Fruit fly (Drosophila melanogaster) whole organism, embryonic: ENCODE measurements around the gene Pp1-13C.
A peak's percentile ranks its signal among the peaks of the same experiment; 100 is the strongest.

Experiments
- Asciz ChIP-seq: fragments of 200-800 bp; sonication (Bioruptor generic); optimal IDR thresholded peaks from 2 replicates; lab custom pipeline; 2017; ENCODE audit warnings: missing biosample characterization, mild to moderate bottlenecking, missing genetic modification characterization, missing genetic modification reagents
- Bgb ChIP-seq: fragments of 200-800 bp; sonication (Bioruptor generic); IDR thresholded peaks from 2 replicates; pipeline ENCODE4 v1.3.6; 2022; ENCODE audit warnings: missing biosample characterization, missing genetic modification characterization; ENCODE audit not compliant: partially characterized antibody
- Blimp-1 ChIP-seq: fragments of 200-800 bp; sonication (Bioruptor generic); optimal IDR thresholded peaks from 3 replicates; lab custom pipeline; 2018; ENCODE audit warnings: missing biosample characterization, missing genetic modification characterization, mild to moderate bottlenecking, moderate library complexity, missing genetic modification reagents
- CG10543 ChIP-seq: fragments of 200-800 bp; sonication (Bioruptor generic); optimal IDR thresholded peaks from 3 replicates; lab custom pipeline; 2017; ENCODE audit warnings: missing biosample characterization, mild to moderate bottlenecking, missing genetic modification characterization, moderate library complexity
- CG11085 ChIP-seq: fragments of 200-800 bp; sonication (Bioruptor generic); IDR thresholded peaks from 2 replicates; pipeline ENCODE4 v1.3.6; 2022; ENCODE audit warnings: missing biosample characterization, missing genetic modification characterization
- CG11696 ChIP-seq: fragments of 200-800 bp; sonication (Bioruptor generic); IDR thresholded peaks from 2 replicates; pipeline ENCODE4 v1.3.6; 2022; ENCODE audit warnings: missing biosample characterization, missing genetic modification characterization
- CG12299 ChIP-seq: fragments of 200-800 bp; sonication (Bioruptor generic); optimal IDR thresholded peaks from 2 replicates; lab custom pipeline; 2018; ENCODE audit warnings: missing biosample characterization, mild to moderate bottlenecking, missing genetic modification characterization
- CG12659 ChIP-seq: fragments of 200-800 bp; sonication (Bioruptor generic); optimal IDR thresholded peaks from 3 replicates; lab custom pipeline; 2017; ENCODE audit warnings: mild to moderate bottlenecking, missing biosample characterization, missing genetic modification reagents, missing genetic modification characterization
- CG14710 ChIP-seq: fragments of 200-800 bp; sonication (Bioruptor generic); optimal IDR thresholded peaks from 3 replicates; lab custom pipeline; 2019; ENCODE audit warnings: missing biosample characterization, mild to moderate bottlenecking, missing genetic modification characterization, moderate library complexity
- CG14860 ChIP-seq: fragments of 200-800 bp; sonication (Bioruptor generic); IDR thresholded peaks from 3 replicates; pipeline ENCODE4 v1.3.6; 2022; ENCODE audit warnings: missing biosample characterization, missing genetic modification characterization; ENCODE audit not compliant: partially characterized antibody
- CG17186 ChIP-seq: fragments of 200-800 bp; sonication (Bioruptor generic); optimal IDR thresholded peaks from 3 replicates; lab custom pipeline; 2017; ENCODE audit warnings: missing biosample characterization, missing genetic modification reagents, missing genetic modification characterization
- CG17361 ChIP-seq: fragments of 200-800 bp; sonication (Bioruptor generic); IDR thresholded peaks from 3 replicates; pipeline ENCODE4 v1.3.6; 2022; ENCODE audit warnings: missing biosample characterization, missing genetic modification characterization
- CG17385 ChIP-seq: fragments of 200-800 bp; sonication (Bioruptor generic); optimal IDR thresholded peaks from 3 replicates; lab custom pipeline; 2018; ENCODE audit warnings: missing biosample characterization, mild to moderate bottlenecking, missing genetic modification characterization
- CG17912 ChIP-seq: fragments of 200-800 bp; sonication (Bioruptor generic); optimal IDR thresholded peaks from 2 replicates; lab custom pipeline; 2018; ENCODE audit warnings: missing biosample characterization, mild to moderate bottlenecking, missing genetic modification characterization
- CG31224 ChIP-seq: fragments of 200-800 bp; sonication (Bioruptor generic); IDR thresholded peaks from 2 replicates; pipeline ENCODE4 v1.3.6; 2022; ENCODE audit warnings: missing biosample characterization, missing genetic modification characterization
- CG34376 ChIP-seq: fragments of 200-800 bp; sonication (Bioruptor generic); optimal IDR thresholded peaks from 2 replicates; lab custom pipeline; 2018; ENCODE audit warnings: missing biosample characterization, mild to moderate bottlenecking, missing genetic modification characterization
- CG9932 ChIP-seq: fragments of 200-800 bp; sonication (Bioruptor generic); IDR thresholded peaks from 2 replicates; pipeline ENCODE4 v1.3.6; 2022; ENCODE audit warnings: missing biosample characterization, missing genetic modification characterization
- Camta ChIP-seq: fragments of 200-800 bp; sonication (Bioruptor generic); optimal IDR thresholded peaks from 2 replicates; lab custom pipeline; 2016; ENCODE audit warnings: missing biosample characterization, missing genetic modification characterization
- CoRest ChIP-seq: fragments of 200-800 bp; sonication (Bioruptor generic); optimal IDR thresholded peaks from 3 replicates; lab custom pipeline; 2018; ENCODE audit warnings: missing biosample characterization, mild to moderate bottlenecking, missing genetic modification characterization, moderate library complexity
- Dad ChIP-seq: fragments of 200-800 bp; sonication (Bioruptor generic); optimal IDR thresholded peaks from 3 replicates; lab custom pipeline; 2016; ENCODE audit warnings: missing biosample characterization, missing genetic modification characterization
- Dbx ChIP-seq: fragments of 200-800 bp; sonication (Bioruptor generic); IDR thresholded peaks from 3 replicates; pipeline ENCODE4 v1.3.6; 2022; ENCODE audit warnings: missing biosample characterization, missing genetic modification characterization
- Dip2 ChIP-seq: fragments of 200-800 bp; sonication (Bioruptor generic); IDR thresholded peaks from 2 replicates; pipeline ENCODE4 v1.3.6; 2022; ENCODE audit warnings: missing biosample characterization, missing genetic modification characterization
- Drgx ChIP-seq: fragments of 200-800 bp; sonication (Bioruptor generic); IDR thresholded peaks from 2 replicates; pipeline ENCODE4 v1.3.6; 2022; ENCODE audit warnings: missing biosample characterization, missing genetic modification characterization
- Elba2 ChIP-seq: fragments of 200-800 bp; sonication (Bioruptor generic); optimal IDR thresholded peaks from 3 replicates; lab custom pipeline; 2016; ENCODE audit warnings: missing biosample characterization, missing genetic modification characterization
- Ets97D ChIP-seq: fragments of 200-800 bp; sonication (Bioruptor generic); optimal IDR thresholded peaks from 3 replicates; lab custom pipeline; 2016; ENCODE audit warnings: missing biosample characterization, missing genetic modification characterization
- HmgD ChIP-seq: fragments of 200-800 bp; sonication (Bioruptor generic); optimal IDR thresholded peaks from 3 replicates; lab custom pipeline; 2016; ENCODE audit warnings: missing biosample characterization, missing genetic modification characterization
- Hmr ChIP-seq: fragments of 200-800 bp; sonication (Bioruptor generic); optimal IDR thresholded peaks from 3 replicates; lab custom pipeline; 2017; ENCODE audit warnings: mild to moderate bottlenecking, missing biosample characterization, missing genetic modification reagents, missing genetic modification characterization
- Max ChIP-seq: fragments of 200-800 bp; sonication (Bioruptor generic); optimal IDR thresholded peaks from 2 replicates; lab custom pipeline; 2016; ENCODE audit warnings: missing biosample characterization, mild to moderate bottlenecking, missing genetic modification characterization
- Mes4 ChIP-seq: fragments of 200-800 bp; sonication (Bioruptor generic); optimal IDR thresholded peaks from 2 replicates; lab custom pipeline; 2016; ENCODE audit warnings: missing biosample characterization, missing genetic modification characterization
- NC2β ChIP-seq: fragments of 200-800 bp; sonication (Bioruptor generic); optimal IDR thresholded peaks from 2 replicates; lab custom pipeline; 2016; ENCODE audit warnings: missing biosample characterization, missing genetic modification characterization
- Opbp ChIP-seq: fragments of 200-800 bp; sonication (Bioruptor generic); IDR thresholded peaks from 3 replicates; pipeline ENCODE4 v1.3.6; 2022; ENCODE audit warnings: missing biosample characterization, missing genetic modification characterization; ENCODE audit not compliant: partially characterized antibody
- aop ChIP-seq: fragments of 200-800 bp; sonication (Bioruptor generic); IDR thresholded peaks from 2 replicates; pipeline ENCODE4 v1.3.6; 2022; ENCODE audit warnings: missing biosample characterization, missing genetic modification characterization
- az2 ChIP-seq: fragments of 200-800 bp; sonication (Bioruptor generic); optimal IDR thresholded peaks from 3 replicates; lab custom pipeline; 2016; ENCODE audit warnings: missing biosample characterization, missing genetic modification characterization
- chm ChIP-seq: fragments of 200-800 bp; sonication (Bioruptor generic); IDR thresholded peaks from 2 replicates; pipeline ENCODE4 v1.3.6; 2022; ENCODE audit warnings: missing biosample characterization, missing genetic modification characterization
- crol ChIP-seq: fragments of 200-800 bp; sonication (Bioruptor generic); IDR thresholded peaks from 2 replicates; pipeline ENCODE4 v1.3.6; 2022; ENCODE audit warnings: missing biosample characterization, missing genetic modification characterization
- da ChIP-seq: fragments of 200-800 bp; sonication (Bioruptor generic); optimal IDR thresholded peaks from 2 replicates; lab custom pipeline; 2016; ENCODE audit warnings: missing biosample characterization, missing genetic modification characterization
- dm ChIP-seq: fragments of 200-800 bp; sonication (Bioruptor generic); optimal IDR thresholded peaks from 3 replicates; lab custom pipeline; 2016; ENCODE audit warnings: missing biosample characterization, missing genetic modification characterization
- ems ChIP-seq: fragments of 200-800 bp; sonication (Bioruptor generic); optimal IDR thresholded peaks from 3 replicates; lab custom pipeline; 2016; ENCODE audit warnings: missing biosample characterization, missing genetic modification characterization
- ewg ChIP-seq: fragments of 200-800 bp; sonication (Bioruptor generic); optimal IDR thresholded peaks from 3 replicates; lab custom pipeline; 2017; ENCODE audit warnings: mild to moderate bottlenecking, missing biosample characterization, missing genetic modification reagents, missing genetic modification characterization
- h ChIP-seq: fragments of >200 bp; optimal IDR thresholded peaks from 2 replicates; lab custom pipeline; 2017
- her ChIP-seq: fragments of 200-800 bp; sonication (Bioruptor generic); optimal IDR thresholded peaks from 2 replicates; lab custom pipeline; 2016; ENCODE audit warnings: missing biosample characterization, missing genetic modification characterization
- hkb ChIP-seq, 2 experiments: fragments of 200-800 bp in 1 of 2; fragments of >200 bp in 1 of 2; sonication (Bioruptor generic) in 1 of 2; IDR thresholded peaks in 1 of 2; optimal IDR thresholded peaks in 1 of 2; 2 replicates each; pipeline versions ENCODE4 v1.3.6 to Lab custom; 2017 to 2022; ENCODE audit warnings: missing biosample characterization in 1 of 2, missing genetic modification characterization in 1 of 2
- maf-S ChIP-seq: fragments of 200-800 bp; sonication (Bioruptor generic); optimal IDR thresholded peaks from 2 replicates; lab custom pipeline; 2016; ENCODE audit warnings: missing biosample characterization, missing genetic modification characterization
- org-1 ChIP-seq: fragments of 200-800 bp; sonication (Bioruptor generic); optimal IDR thresholded peaks from 2 replicates; lab custom pipeline; 2017; ENCODE audit warnings: missing biosample characterization, missing genetic modification characterization
- scrt ChIP-seq: fragments of 200-800 bp; sonication (Bioruptor generic); optimal IDR thresholded peaks from 2 replicates; lab custom pipeline; 2018; ENCODE audit warnings: missing biosample characterization, mild to moderate bottlenecking, missing genetic modification characterization, moderate library complexity
- sd ChIP-seq: fragments of 200-800 bp; sonication (Bioruptor generic); optimal IDR thresholded peaks from 3 replicates; lab custom pipeline; 2018; ENCODE audit warnings: missing biosample characterization, mild to moderate bottlenecking, missing genetic modification characterization, moderate library complexity
- seq ChIP-seq: fragments of 200-800 bp; sonication (Bioruptor generic); IDR thresholded peaks from 2 replicates; pipeline ENCODE4 v1.3.6; 2022; ENCODE audit warnings: missing biosample characterization, missing genetic modification characterization
- slp2 ChIP-seq: fragments of 200-800 bp; sonication (Bioruptor generic); optimal IDR thresholded peaks from 2 replicates; lab custom pipeline; 2016; ENCODE audit warnings: missing biosample characterization, missing genetic modification characterization
- vnd ChIP-seq: fragments of 200-800 bp; sonication (Bioruptor generic); IDR thresholded peaks from 3 replicates; pipeline ENCODE4 v1.3.6; 2022; ENCODE audit warnings: missing biosample characterization, missing genetic modification characterization; ENCODE audit not compliant: partially characterized antibody
- yki ChIP-seq: fragments of >200 bp; optimal IDR thresholded peaks from 3 replicates; lab custom pipeline; 2018

Gene Pp1-13C

dm6 chrX:15333066-15333874, 27.6 kb downstream of the Pp1-13C start, which contains the start of the genes CG9114 and HDAC6 (continued):
- TF ChIP-seq NC2β (GFP tag; lab: Kevin White, UChicago) (no peak), da (GFP tag; lab: Kevin White, UChicago) (no peak), seq (no peak), Dbx (GFP tag; lab: Robert Waterston, UW) (peak; percentile 48; the same call in 1 of the 3 replicates), hkb (optimal IDR thresholded peaks at IDR 0.05; lab: Kevin White, UChicago) (no peak), hkb (GFP tag; IDR thresholded peaks at IDR 0.05; lab: Robert Waterston, UW) (0 out of 2 replicates have a peak, but pooled peaks have one; percentile 19), dm (GFP tag; lab: Kevin White, UChicago) (peak; percentile 32), Dad (GFP tag; lab: Kevin White, UChicago) (peak; percentile 3), maf-S (GFP tag; lab: Kevin White, UChicago) (no peak), sd (tag; lab: Kevin White, UChicago) (peak; percentile 96), CG12659 (GFP tag; lab: Kevin White, UChicago) (peak; percentile 31), Camta (no peak), CG10543 (GFP tag; lab: Kevin White, UChicago) (no peak), Asciz (GFP tag; lab: Kevin White, UChicago) (no peak), Opbp (GFP tag; lab: Robert Waterston, UW) (peak; percentile 72; the same call in 2 of the 3 replicates), CG9932 (GFP tag; lab: Robert Waterston, UW) (no peak), CG14860 (GFP tag; lab: Robert Waterston, UW) (peak; percentile 89), CG11696 (GFP tag; lab: Robert Waterston, UW) (no peak), CG11085 (GFP tag; lab: Robert Waterston, UW) (no peak), aop (GFP tag; lab: Robert Waterston, UW) (no peak), scrt (GFP tag; lab: Kevin White, UChicago) (peak; percentile 87), CG17385 (GFP tag; lab: Kevin White, UChicago) (peak; percentile 95), Elba2 (GFP tag; lab: Kevin White, UChicago) (no peak), Ets97D (GFP tag; lab: Kevin White, UChicago) (peak; percentile 6), CG14710 (tag; lab: Kevin White, UChicago) (peak; percentile 21), Bgb (GFP tag; lab: Robert Waterston, UW) (peak; percentile 79), CG34376 (peak; percentile 19), Drgx (GFP tag; lab: Robert Waterston, UW) (no peak), crol (peak; percentile 100), CG31224 (GFP tag; lab: Robert Waterston, UW) (no peak), org-1 (GFP tag; lab: Kevin White, UChicago) (no peak), Mes4 (GFP tag; lab: Kevin White, UChicago) (no peak), h (lab: Kevin White, UChicago) (no peak), her (no peak), CG17361 (GFP tag; lab: Robert Waterston, UW) (0 out of 3 replicates have a peak, but pooled peaks have one; percentile 13), Blimp-1 (GFP tag; lab: Kevin White, UChicago) (no peak), slp2 (GFP tag; lab: Kevin White, UChicago) (no peak), CoRest (tag; lab: Kevin White, UChicago) (no peak), CG17912 (GFP tag; lab: Kevin White, UChicago) (no peak), ewg (GFP tag; lab: Kevin White, UChicago) (no peak), CG17186 (GFP tag; lab: Kevin White, UChicago) (peak; percentile 11), Hmr (GFP tag; lab: Kevin White, UChicago) (no peak), vnd (peak; percentile 87; the same call in 2 of the 3 replicates), CG12299 (no peak), Max (GFP tag; lab: Kevin White, UChicago) (no peak), HmgD (GFP tag; lab: Kevin White, UChicago) (peak; percentile 55), az2 (GFP tag; lab: Kevin White, UChicago) (no peak), Dip2 (GFP tag; lab: Robert Waterston, UW) (no peak), chm (no peak), yki (lab: Kevin White, UChicago) (no peak), ems (GFP tag; lab: Kevin White, UChicago) (no peak)
